Fruit fly (Drosophila melanogaster) whole organism, embryonic: ENCODE measurements around the gene CG31223.

ENCODE experiments used
- Adf1 ChIP-seq: fragments of 200-800 bp; sonication (Bioruptor generic); IDR thresholded peaks from 2 replicates; pipeline ENCODE4 v1.3.6; 2022; ENCODE audit warnings: missing biosample characterization, missing genetic modification characterization
- Antp ChIP-seq: fragments of 200-800 bp; sonication (Bioruptor generic); optimal IDR thresholded peaks from 3 replicates; lab custom pipeline; 2016; ENCODE audit warnings: missing biosample characterization, missing genetic modification characterization
- B-H2 ChIP-seq: fragments of 200-800 bp; sonication (Bioruptor generic); optimal IDR thresholded peaks from 2 replicates; lab custom pipeline; 2018; ENCODE audit warnings: missing biosample characterization, mild to moderate bottlenecking, missing genetic modification characterization
- CG10147 ChIP-seq: fragments of 200-800 bp; sonication (Bioruptor generic); optimal IDR thresholded peaks from 2 replicates; lab custom pipeline; 2019; ENCODE audit warnings: missing biosample characterization, mild to moderate bottlenecking, missing genetic modification characterization, moderate library complexity
- CG10274 ChIP-seq: fragments of 200-800 bp; sonication (Bioruptor generic); optimal IDR thresholded peaks from 3 replicates; lab custom pipeline; 2017; ENCODE audit warnings: missing biosample characterization, mild to moderate bottlenecking, missing genetic modification characterization
- CG12769 ChIP-seq: fragments of 200-800 bp; sonication (Bioruptor generic); optimal IDR thresholded peaks from 2 replicates; lab custom pipeline; 2019; ENCODE audit warnings: missing biosample characterization, mild to moderate bottlenecking, missing genetic modification characterization, moderate library complexity
- CG13296 ChIP-seq: fragments of 200-800 bp; sonication (Bioruptor generic); optimal IDR thresholded peaks from 3 replicates; lab custom pipeline; 2018; ENCODE audit warnings: missing biosample characterization, mild to moderate bottlenecking, missing genetic modification characterization
- CG14441 ChIP-seq: fragments of 200-800 bp; sonication (Bioruptor generic); IDR thresholded peaks from 2 replicates; pipeline ENCODE4 v1.3.6; 2022; ENCODE audit warnings: missing biosample characterization, missing genetic modification characterization
- CG15269 ChIP-seq: fragments of 200-800 bp; sonication (Bioruptor generic); optimal IDR thresholded peaks from 2 replicates; lab custom pipeline; 2018; ENCODE audit warnings: missing biosample characterization, mild to moderate bottlenecking, missing genetic modification characterization, moderate library complexity
- CG1529 ChIP-seq: fragments of 200-800 bp; sonication (Bioruptor generic); optimal IDR thresholded peaks from 3 replicates; lab custom pipeline; 2018; ENCODE audit warnings: missing biosample characterization, missing genetic modification characterization
- CG1603 ChIP-seq: fragments of 200-800 bp; sonication (Bioruptor generic); optimal IDR thresholded peaks from 2 replicates; lab custom pipeline; 2019; ENCODE audit warnings: missing biosample characterization, mild to moderate bottlenecking, missing genetic modification characterization, moderate library complexity
- CG1647 ChIP-seq: fragments of 200-800 bp; sonication (Bioruptor generic); optimal IDR thresholded peaks from 3 replicates; lab custom pipeline; 2016; ENCODE audit warnings: missing biosample characterization, missing genetic modification characterization
- CG17186 ChIP-seq: fragments of 200-800 bp; sonication (Bioruptor generic); optimal IDR thresholded peaks from 3 replicates; lab custom pipeline; 2017; ENCODE audit warnings: missing biosample characterization, missing genetic modification reagents, missing genetic modification characterization
- CG17361 ChIP-seq: fragments of 200-800 bp; sonication (Bioruptor generic); IDR thresholded peaks from 3 replicates; pipeline ENCODE4 v1.3.6; 2022; ENCODE audit warnings: missing biosample characterization, missing genetic modification characterization
- CG18011 ChIP-seq: fragments of 200-800 bp; sonication (Bioruptor generic); optimal IDR thresholded peaks from 2 replicates; lab custom pipeline; 2017; ENCODE audit warnings: missing biosample characterization, missing genetic modification characterization, mild to moderate bottlenecking, moderate library complexity, missing genotype
- CG3847 ChIP-seq: fragments of 200-800 bp; sonication (Bioruptor generic); IDR thresholded peaks from 2 replicates; pipeline ENCODE4 v1.3.6; 2022; ENCODE audit warnings: missing biosample characterization, missing genetic modification characterization
- CG4282 ChIP-seq: fragments of 200-800 bp; sonication (Bioruptor generic); optimal IDR thresholded peaks from 2 replicates; lab custom pipeline; 2016; ENCODE audit warnings: missing biosample characterization, missing genetic modification characterization
- CG6689 ChIP-seq: fragments of 200-800 bp; sonication (Bioruptor generic); IDR thresholded peaks from 2 replicates; pipeline ENCODE4 v1.3.6; 2022; ENCODE audit warnings: missing biosample characterization, missing genetic modification characterization
- CG7372 ChIP-seq: fragments of 200-800 bp; sonication (Bioruptor generic); IDR thresholded peaks from 2 replicates; pipeline ENCODE4 v1.3.6; 2022; ENCODE audit warnings: missing biosample characterization, missing genetic modification characterization
- D ChIP-seq, 2 experiments: fragments of 200-800 bp in 1 of 2; fragments of >200 bp in 1 of 2; sonication (Bioruptor generic) in 1 of 2; optimal IDR thresholded peaks; 2 replicates in 1 of 2; 3 replicates in 1 of 2; lab custom pipeline; 2017; ENCODE audit warnings: mild to moderate bottlenecking in 1 of 2, missing biosample characterization in 1 of 2, missing genetic modification characterization in 1 of 2, missing genetic modification reagents in 1 of 2
- D19B ChIP-seq: fragments of 200-800 bp; sonication (Bioruptor generic); optimal IDR thresholded peaks from 2 replicates; lab custom pipeline; 2017; ENCODE audit warnings: missing biosample characterization, mild to moderate bottlenecking, missing genetic modification characterization
- HmgD ChIP-seq: fragments of 200-800 bp; sonication (Bioruptor generic); optimal IDR thresholded peaks from 3 replicates; lab custom pipeline; 2016; ENCODE audit warnings: missing biosample characterization, missing genetic modification characterization
- Hr3 ChIP-seq: fragments of 200-800 bp; sonication (Bioruptor generic); optimal IDR thresholded peaks from 3 replicates; lab custom pipeline; 2016; ENCODE audit warnings: missing biosample characterization, missing genetic modification characterization
- Hr78 ChIP-seq, 2 experiments: fragments of 200-800 bp in 1 of 2; fragments of >200 bp in 1 of 2; sonication (Bioruptor generic) in 1 of 2; optimal IDR thresholded peaks; 2 replicates each; lab custom pipeline; 2017 to 2019; ENCODE audit warnings: missing biosample characterization in 2 of 2, missing genetic modification characterization in 2 of 2, mild to moderate bottlenecking in 1 of 2, moderate library complexity in 1 of 2
- Mad ChIP-seq: fragments of 200-800 bp; sonication (Bioruptor generic); optimal IDR thresholded peaks from 2 replicates; lab custom pipeline; 2016; ENCODE audit warnings: missing biosample characterization, missing genetic modification characterization
- Scr ChIP-seq: fragments of 200-800 bp; sonication (Bioruptor generic); IDR thresholded peaks from 2 replicates; pipeline ENCODE4 v1.3.6; 2022; ENCODE audit warnings: missing biosample characterization, missing genetic modification characterization; ENCODE audit not compliant: partially characterized antibody
- Sin3A ChIP-seq: fragments of >200 bp; optimal IDR thresholded peaks from 2 replicates; lab custom pipeline; 2018
- Sox102F ChIP-seq: fragments of 200-800 bp; sonication (Bioruptor generic); optimal IDR thresholded peaks from 2 replicates; lab custom pipeline; 2018; ENCODE audit warnings: missing biosample characterization, mild to moderate bottlenecking, missing genetic modification characterization, moderate library complexity
- Trl ChIP-seq, 3 experiments: fragments of >200 bp in 2 of 3; fragments of 200-800 bp in 1 of 3; sonication (Bioruptor generic) in 1 of 3; optimal IDR thresholded peaks; 2 replicates in 1 of 3; 3 replicates in 2 of 3; lab custom pipeline; 2016 to 2017; ENCODE audit warnings: missing biosample characterization in 1 of 3, missing genetic modification characterization in 1 of 3
- Xbp1 ChIP-seq: fragments of 200-800 bp; sonication (Bioruptor generic); optimal IDR thresholded peaks from 3 replicates; lab custom pipeline; 2016; ENCODE audit warnings: missing biosample characterization, mild to moderate bottlenecking, missing genetic modification characterization
- bbx ChIP-seq: fragments of 200-800 bp; sonication (Bioruptor generic); IDR thresholded peaks from 2 replicates; pipeline ENCODE4 v1.3.6; 2022; ENCODE audit warnings: missing biosample characterization, missing genetic modification characterization; ENCODE audit not compliant: partially characterized antibody
- bowl ChIP-seq: fragments of 200-800 bp; sonication (Bioruptor generic); IDR thresholded peaks from 2 replicates; pipeline ENCODE4 v1.3.6; 2022; ENCODE audit warnings: missing biosample characterization, missing genetic modification characterization
- chm ChIP-seq: fragments of 200-800 bp; sonication (Bioruptor generic); IDR thresholded peaks from 2 replicates; pipeline ENCODE4 v1.3.6; 2022; ENCODE audit warnings: missing biosample characterization, missing genetic modification characterization
- crol ChIP-seq: fragments of 200-800 bp; sonication (Bioruptor generic); IDR thresholded peaks from 2 replicates; pipeline ENCODE4 v1.3.6; 2022; ENCODE audit warnings: missing biosample characterization, missing genetic modification characterization
- emc ChIP-seq: fragments of 200-800 bp; sonication (Bioruptor generic); optimal IDR thresholded peaks from 2 replicates; lab custom pipeline; 2016; ENCODE audit warnings: missing biosample characterization, missing genetic modification characterization
- gem ChIP-seq: fragments of 200-800 bp; sonication (Bioruptor generic); optimal IDR thresholded peaks from 2 replicates; lab custom pipeline; 2019; ENCODE audit warnings: missing biosample characterization, mild to moderate bottlenecking, missing genetic modification characterization, moderate library complexity
- gfzf ChIP-seq: fragments of 200-800 bp; sonication (Bioruptor generic); optimal IDR thresholded peaks from 2 replicates; lab custom pipeline; 2016; ENCODE audit warnings: missing biosample characterization, mild to moderate bottlenecking, missing genetic modification characterization, moderate library complexity
- knrl ChIP-seq: fragments of 200-800 bp; sonication (Bioruptor generic); IDR thresholded peaks from 3 replicates; pipeline ENCODE4 v1.3.6; 2022; ENCODE audit warnings: missing biosample characterization, missing genetic modification characterization; ENCODE audit not compliant: partially characterized antibody
- lmd ChIP-seq: fragments of 200-800 bp; sonication (Bioruptor generic); IDR thresholded peaks from 2 replicates; pipeline ENCODE4 v1.3.6; 2022; ENCODE audit warnings: missing biosample characterization, missing genetic modification characterization
- lov ChIP-seq, 2 experiments: fragments of 200-800 bp in 1 of 2; fragments of >200 bp in 1 of 2; sonication (Bioruptor generic) in 1 of 2; IDR thresholded peaks in 1 of 2; optimal IDR thresholded peaks in 1 of 2; 2 replicates in 1 of 2; 3 replicates in 1 of 2; pipeline versions ENCODE4 v1.3.6 to Lab custom; 2017 to 2022; ENCODE audit warnings: missing biosample characterization in 1 of 2, missing genetic modification characterization in 1 of 2
- mirr ChIP-seq: fragments of 200-800 bp; sonication (Bioruptor generic); optimal IDR thresholded peaks from 3 replicates; lab custom pipeline; 2018; ENCODE audit warnings: missing biosample characterization, mild to moderate bottlenecking, missing genetic modification characterization
- oc ChIP-seq: fragments of 200-800 bp; sonication (Bioruptor generic); optimal IDR thresholded peaks from 2 replicates; lab custom pipeline; 2018; ENCODE audit warnings: missing biosample characterization, mild to moderate bottlenecking, missing genetic modification characterization, moderate library complexity
- sens ChIP-seq: fragments of 200-800 bp; sonication (Bioruptor generic); peaks from one replicate; lab custom pipeline; 2016; ENCODE audit warnings: missing biosample characterization, missing genetic modification characterization
- sens-2 ChIP-seq: fragments of 200-800 bp; sonication (Bioruptor generic); IDR thresholded peaks from 2 replicates; pipeline ENCODE4 v1.3.6; 2022; ENCODE audit warnings: missing biosample characterization, missing genetic modification characterization
- slp2 ChIP-seq: fragments of 200-800 bp; sonication (Bioruptor generic); optimal IDR thresholded peaks from 2 replicates; lab custom pipeline; 2016; ENCODE audit warnings: missing biosample characterization, missing genetic modification characterization
- stc ChIP-seq: fragments of 200-800 bp; sonication (Bioruptor generic); IDR thresholded peaks from 2 replicates; pipeline ENCODE4 v1.3.6; 2022; ENCODE audit warnings: missing biosample characterization, missing genetic modification characterization
- tap ChIP-seq: fragments of 200-800 bp; optimal IDR thresholded peaks from 3 replicates; lab custom pipeline; 2019; ENCODE audit warnings: missing biosample characterization, mild to moderate bottlenecking, missing genetic modification characterization, moderate library complexity

CG31223 gene

dm6 chr3R:20832689-20833524 lies 2.0 kb downstream of the CG31223 start, which contains the start of gene Synd (continued):
- TF ChIP-seq HmgD (GFP tag; lab: Kevin White, UChicago) (no peak), Sin3A (lab: Kevin White, UChicago) (peak; percentile 23), CG10147 (GFP tag; lab: Kevin White, UChicago) (peak; percentile 54), Adf1 (GFP tag; lab: Robert Waterston, UW) (peak; percentile 8; the same call in 1 of the 2 replicates), Sox102F (GFP tag; lab: Kevin White, UChicago) (no peak), CG6689 (GFP tag; lab: Robert Waterston, UW) (0 out of 2 replicates have a peak, but pooled peaks have one; percentile 17), Xbp1 (no peak), CG7372 (GFP tag; lab: Robert Waterston, UW) (no peak), Antp (no peak), CG18011 (peak; percentile 2), Trl (optimal IDR thresholded peaks at IDR 0.05; lab: Kevin White, UChicago) (peak in 1 of 2 experiments; percentile 6), Trl (GFP tag; optimal IDR thresholded peaks at IDR 0.05; lab: Kevin White, UChicago) (no peak), lov (optimal IDR thresholded peaks at IDR 0.05; lab: Kevin White, UChicago) (no peak), lov (GFP tag; IDR thresholded peaks at IDR 0.05; lab: Robert Waterston, UW) (no peak), CG4282 (GFP tag; lab: Kevin White, UChicago) (peak; percentile 17), CG15269 (tag; lab: Kevin White, UChicago) (peak; percentile 2), mirr (GFP tag; lab: Kevin White, UChicago) (peak; percentile 27), Hr78 (GFP tag; optimal IDR thresholded peaks at IDR 0.05; lab: Kevin White, UChicago) (peak in 1 of 2 experiments; percentile 85), B-H2 (GFP tag; lab: Kevin White, UChicago) (peak; percentile 2), tap (tag; lab: Kevin White, UChicago) (no peak), D19B (GFP tag; lab: Kevin White, UChicago) (peak; percentile 25), bowl (GFP tag; lab: Robert Waterston, UW) (no peak), chm (peak; percentile 46; the same call in 1 of the 2 replicates), CG3847 (GFP tag; lab: Robert Waterston, UW) (no peak), D (optimal IDR thresholded peaks at IDR 0.05; lab: Kevin White, UChicago) (no peak), D (GFP tag; optimal IDR thresholded peaks at IDR 0.05; lab: Kevin White, UChicago) (peak; percentile 43), CG1603 (peak; percentile 53), Hr3 (no peak), gem (tag; lab: Kevin White, UChicago) (peak; percentile 5), knrl (peak; percentile 31; the same call in 1 of the 3 replicates), emc (GFP tag; lab: Kevin White, UChicago) (no peak), CG12769 (tag; lab: Kevin White, UChicago) (peak; percentile 54), gfzf (GFP tag; lab: Kevin White, UChicago) (peak; percentile 85), sens-2 (GFP tag; lab: Robert Waterston, UW) (no peak), CG1647 (GFP tag; lab: Kevin White, UChicago) (no peak), bbx (GFP tag; lab: Robert Waterston, UW) (no peak), CG13296 (peak; percentile 62), Scr (GFP tag; lab: Robert Waterston, UW) (no peak; the same call in 1 of the 2 replicates), CG17361 (0 out of 3 replicates have a peak, but pooled peaks have one; percentile 26), CG14441 (peak; percentile 44; the same call in 1 of the 2 replicates), CG17186 (GFP tag; lab: Kevin White, UChicago) (no peak), CG10274 (peak; percentile 97), lmd (GFP tag; lab: Robert Waterston, UW) (peak; percentile 23; the same call in 1 of the 2 replicates), sens (GFP tag; lab: Kevin White, UChicago) (peak; percentile 69), oc (no peak), Mad (GFP tag; lab: Kevin White, UChicago) (no peak), CG1529 (GFP tag; lab: Kevin White, UChicago) (no peak), slp2 (GFP tag; lab: Kevin White, UChicago) (no peak), crol (GFP tag; lab: Robert Waterston, UW) (0 out of 2 replicates have a peak, but pooled peaks have one; percentile 26), stc (GFP tag; lab: Robert Waterston, UW) (peak; percentile 14; the same call in 1 of the 2 replicates)
